Worm (Caenorhabditis elegans) whole organism, early embryonic: ENCODE results near the gene alx-1.

Source experiments
- B0310.2 ChIP-seq: sonication (generic microtip); optimal IDR thresholded peaks from 2 replicates; lab custom pipeline; 2016; ENCODE audit warnings: mild to moderate bottlenecking, missing genetic modification characterization, missing compliant biosample characterization
- F13C5.2 ChIP-seq: sonication (generic microtip); optimal IDR thresholded peaks from 2 replicates; lab custom pipeline; 2017; ENCODE audit warnings: mild to moderate bottlenecking, missing genetic modification characterization, inconsistent platforms, missing compliant biosample characterization
- aly-1 ChIP-seq: sonication (generic microtip); optimal IDR thresholded peaks from 2 replicates; lab custom pipeline; 2016; ENCODE audit warnings: missing genetic modification characterization, missing compliant biosample characterization
- ama-1 ChIP-seq: fragments of 150-350 bp; optimal IDR thresholded peaks from 2 replicates; lab custom pipeline; 2014
- ceh-13 ChIP-seq: fragments of 200-800 bp; sonication (Bioruptor generic); optimal IDR thresholded peaks from 2 replicates; lab custom pipeline; 2018; ENCODE audit warnings: mild to moderate bottlenecking, missing genetic modification characterization, missing compliant biosample characterization
- ceh-36 ChIP-seq: sonication (generic microtip); optimal IDR thresholded peaks from 2 replicates; lab custom pipeline; 2016; ENCODE audit warnings: missing genetic modification characterization, inconsistent platforms, missing compliant biosample characterization
- ets-7 ChIP-seq: sonication (generic microtip); optimal IDR thresholded peaks from 2 replicates; lab custom pipeline; 2016; ENCODE audit warnings: missing genotype, missing genetic modification characterization, missing compliant biosample characterization
- flt-1 ChIP-seq: fragments of 200-800 bp; sonication (Bioruptor generic); IDR thresholded peaks from 2 replicates; pipeline ENCODE4 v1.3.6; 2022; ENCODE audit warnings: missing genetic modification characterization, missing compliant biosample characterization
- hmbx-1 ChIP-seq: sonication (generic microtip); optimal IDR thresholded peaks from 2 replicates; lab custom pipeline; 2016; ENCODE audit warnings: mild to moderate bottlenecking, missing genetic modification characterization, missing compliant biosample characterization
- hmg-4 ChIP-seq: fragments of 200-800 bp; sonication (Bioruptor generic); optimal IDR thresholded peaks from 2 replicates; lab custom pipeline; 2018; ENCODE audit warnings: mild to moderate bottlenecking, missing genetic modification characterization, missing compliant biosample characterization
- hnd-1 ChIP-seq: sonication (generic microtip); optimal IDR thresholded peaks from 2 replicates; lab custom pipeline; 2016; ENCODE audit warnings: missing genetic modification characterization, missing compliant biosample characterization
- pes-1 ChIP-seq: fragments of 200-800 bp; sonication (Bioruptor generic); IDR thresholded peaks from 2 replicates; pipeline ENCODE4 v1.3.6; 2022; ENCODE audit warnings: missing genetic modification reagents, missing genetic modification characterization, missing compliant biosample characterization
- scrt-1 ChIP-seq: fragments of 200-800 bp; sonication (Bioruptor generic); IDR thresholded peaks from 2 replicates; pipeline ENCODE4 v1.3.6; 2022; ENCODE audit warnings: missing genetic modification characterization, missing compliant biosample characterization
- sea-1 ChIP-seq: fragments of 200-800 bp; sonication (Bioruptor generic); conservative IDR thresholded peaks from 2 replicates; pipeline ENCODE4 v1.3.6; 2022; ENCODE audit warnings: missing genetic modification characterization, missing compliant biosample characterization
- tbx-11 ChIP-seq: fragments of 200-800 bp; sonication (Bioruptor generic); IDR thresholded peaks from 2 replicates; pipeline ENCODE4 v1.3.6; 2022; ENCODE audit warnings: missing genetic modification characterization, missing compliant biosample characterization
- tbx-37 ChIP-seq: fragments of 200-800 bp; sonication (Bioruptor generic); conservative IDR thresholded peaks from 2 replicates; pipeline ENCODE4 v1.3.6; 2022; ENCODE audit warnings: missing genetic modification reagents, missing genetic modification characterization, missing compliant biosample characterization
- tra-4 ChIP-seq: sonication (generic microtip); optimal IDR thresholded peaks from 2 replicates; lab custom pipeline; 2017; ENCODE audit warnings: missing genetic modification characterization, missing compliant biosample characterization

alx-1 gene

DNA sequence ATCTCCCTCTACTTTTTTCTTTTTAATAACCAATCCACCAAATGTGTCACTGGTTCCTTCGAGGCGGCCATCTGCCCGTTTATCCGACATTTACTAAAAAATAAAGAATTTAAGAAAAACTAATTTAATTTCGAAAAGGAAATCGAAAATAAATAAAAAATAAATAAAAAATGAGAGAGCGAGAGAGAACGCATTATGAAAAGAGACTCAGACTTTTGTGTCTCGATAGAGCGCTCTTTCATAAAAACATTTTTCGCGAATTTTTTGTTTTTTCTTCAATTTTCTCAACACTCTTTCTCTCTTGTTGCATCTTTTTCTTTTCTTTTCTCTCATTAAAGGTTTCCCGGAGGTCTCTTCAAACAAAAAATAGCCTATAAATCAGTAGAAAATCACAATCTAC is 1.0 kb upstream of the alx-1 start, which contains the start of gene mog-1:
Gene mog-1 (minus strand): TSS at position 93 of the 400 bp plus-strand sequence.
- no peak for TF ChIP-seq tbx-37 (GFP tag; lab: Robert Waterston, UW)
- TF ChIP-seq sea-1 (GFP tag; lab: Robert Waterston, UW), result no peak
- no peak for TF ChIP-seq B0310.2
- TF ChIP-seq ama-1 (lab: Kevin White, UChicago), result no peak
- TF ChIP-seq tbx-11 (GFP tag; lab: Robert Waterston, UW), result no peak
- TF ChIP-seq F13C5.2 (tag; lab: Kevin White, UChicago), result no peak
- TF ChIP-seq tra-4 (tag; lab: Kevin White, UChicago), result no peak
- TF ChIP-seq scrt-1 (GFP tag; lab: Robert Waterston, UW), result no peak
- TF ChIP-seq hmbx-1 (tag; lab: Kevin White, UChicago), result no peak
- TF ChIP-seq ets-7 (tag; lab: Kevin White, UChicago), result no peak
- TF ChIP-seq hnd-1 (tag; lab: Kevin White, UChicago), result no peak
- no peak for TF ChIP-seq hmg-4 (GFP tag; lab: Kevin White, UChicago)
- no peak for TF ChIP-seq ceh-36 (tag; lab: Kevin White, UChicago)
- no peak for TF ChIP-seq flt-1 (GFP tag; lab: Robert Waterston, UW)
- no peak for TF ChIP-seq aly-1
- no peak for TF ChIP-seq ceh-13 (GFP tag; lab: Kevin White, UChicago)
- TF ChIP-seq pes-1 (GFP tag; lab: Robert Waterston, UW), result no peak

DNA sequence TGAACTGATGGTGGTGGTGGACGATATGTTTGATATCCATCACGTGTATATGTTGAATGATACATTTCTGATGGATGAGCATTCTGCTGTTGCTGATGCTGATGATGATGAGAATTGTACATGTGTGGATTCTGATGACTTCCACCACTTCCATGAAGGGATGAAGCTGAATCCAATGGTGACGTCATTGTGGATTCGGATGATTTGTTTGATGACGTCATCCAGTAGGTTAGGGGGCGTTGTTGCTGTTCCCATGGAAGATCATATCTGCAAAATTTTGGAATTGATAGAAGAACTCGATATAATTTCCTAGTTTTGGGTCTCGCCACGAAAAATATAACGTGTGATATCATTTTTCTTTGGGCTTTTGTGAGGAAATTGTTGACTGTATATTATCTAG is 6.3 kb downstream of the alx-1 start:
- TF ChIP-seq tra-4 (tag; lab: Kevin White, UChicago) (no peak), flt-1 (GFP tag; lab: Robert Waterston, UW) (no peak), tbx-37 (GFP tag; lab: Robert Waterston, UW) (no peak)

DNA sequence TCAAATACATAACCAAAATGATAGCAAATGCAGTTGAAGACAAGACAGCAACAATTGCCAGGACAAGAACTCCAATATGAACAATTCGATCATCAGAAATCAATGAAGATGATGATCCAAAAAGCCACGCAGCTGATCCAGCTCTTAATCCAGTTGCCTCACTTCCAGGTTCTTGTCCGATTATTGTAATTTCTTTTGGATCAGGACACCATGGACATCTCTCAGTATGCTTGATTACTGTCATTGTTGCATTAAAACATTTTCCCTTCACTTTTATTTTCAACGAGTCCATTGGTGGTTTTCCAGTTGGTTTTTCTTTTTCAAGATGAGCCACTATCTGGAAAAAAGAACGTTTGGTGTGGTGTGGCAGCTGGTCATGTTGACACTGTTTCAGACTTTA is 7.3 kb downstream of the alx-1 start:
- TF ChIP-seq F13C5.2 (tag; lab: Kevin White, UChicago) (no peak), aly-1 (no peak), tbx-37 (GFP tag; lab: Robert Waterston, UW) (no peak), scrt-1 (GFP tag; lab: Robert Waterston, UW) (no peak), hmbx-1 (tag; lab: Kevin White, UChicago) (no peak), ceh-36 (tag; lab: Kevin White, UChicago) (no peak), flt-1 (GFP tag; lab: Robert Waterston, UW) (no peak), ceh-13 (GFP tag; lab: Kevin White, UChicago) (no peak), tra-4 (tag; lab: Kevin White, UChicago) (no peak), hnd-1 (tag; lab: Kevin White, UChicago) (no peak), ama-1 (lab: Kevin White, UChicago) (no peak), hmg-4 (GFP tag; lab: Kevin White, UChicago) (no peak), tbx-11 (GFP tag; lab: Robert Waterston, UW) (no peak), B0310.2 (no peak), sea-1 (GFP tag; lab: Robert Waterston, UW) (no peak), pes-1 (GFP tag; lab: Robert Waterston, UW) (no peak)

DNA sequence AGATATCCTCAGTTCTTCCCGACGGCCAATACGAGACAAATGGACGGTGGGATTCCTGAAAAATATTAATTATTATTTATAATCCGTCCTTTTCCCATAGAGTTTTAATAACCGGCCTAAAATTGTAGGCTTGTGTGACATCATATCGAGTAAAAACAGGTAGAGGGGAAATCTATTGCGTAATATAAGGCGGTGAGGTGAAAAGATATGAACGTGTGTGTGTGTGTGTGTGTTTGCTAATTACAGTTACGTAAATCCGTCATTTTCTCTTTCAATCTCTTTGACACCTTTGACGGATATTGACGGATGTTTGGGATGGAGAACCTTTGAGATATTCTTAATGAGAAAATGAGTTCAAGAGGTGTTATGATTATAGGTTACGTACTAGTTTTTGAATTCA is 8.3 kb downstream of the alx-1 start:
- 0 out of 2 replicates have a peak, but pooled peaks have one; percentile 15 for TF ChIP-seq pes-1 (GFP tag; lab: Robert Waterston, UW)
- TF ChIP-seq hmg-4 (GFP tag; lab: Kevin White, UChicago), result no peak
- peak; percentile 58 for TF ChIP-seq ceh-36 (tag; lab: Kevin White, UChicago)

DNA sequence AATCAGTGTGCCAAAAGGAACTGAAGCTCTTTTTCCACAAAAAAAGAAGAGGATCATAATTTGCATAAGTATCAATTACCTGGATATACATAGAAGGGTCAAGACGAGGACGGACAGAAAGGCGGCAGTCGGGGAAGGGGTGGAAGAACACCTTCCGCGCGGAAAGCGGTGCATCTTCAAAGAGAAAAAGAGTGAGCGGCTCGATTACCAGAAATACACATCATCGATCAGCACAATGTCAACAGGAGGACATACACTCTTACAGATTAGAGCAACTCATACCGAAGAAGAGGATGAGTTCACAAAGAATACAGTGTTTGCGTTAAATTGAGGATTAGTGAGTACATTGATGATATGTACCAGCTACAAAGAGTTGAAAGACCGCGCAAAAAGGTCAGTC is 12.2 kb downstream of the alx-1 start:
- TF ChIP-seq hmg-4 (GFP tag; lab: Kevin White, UChicago) (peak; percentile 43), hmbx-1 (tag; lab: Kevin White, UChicago) (no peak)

DNA sequence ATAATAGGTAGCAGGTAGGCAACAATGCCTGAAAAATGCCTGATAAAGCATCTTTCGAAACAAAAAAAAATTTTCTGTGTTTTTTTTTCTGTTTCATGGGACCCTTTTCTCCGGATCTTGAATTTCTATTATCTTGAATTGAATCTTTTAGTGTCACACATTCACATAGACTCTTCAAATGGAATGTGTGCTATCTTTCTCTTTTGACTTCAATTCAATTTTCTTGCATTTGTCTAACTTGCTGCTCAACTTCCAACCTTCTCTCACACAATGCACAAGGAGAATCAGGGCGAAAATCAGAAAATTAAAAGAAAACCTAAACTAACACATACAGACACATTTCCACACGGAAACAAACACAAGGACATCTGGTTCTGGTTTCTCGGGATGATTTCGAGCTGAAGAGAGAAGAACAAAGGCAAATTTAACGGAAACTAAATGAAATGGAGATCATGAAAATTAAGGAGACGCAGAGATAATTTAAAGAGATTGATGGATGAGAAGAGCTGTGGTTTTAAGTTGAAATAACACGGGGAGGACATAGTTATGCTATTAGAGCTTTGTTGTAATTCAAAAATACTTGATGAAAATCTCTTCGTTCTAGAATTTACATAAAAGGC is 15.2 kb downstream of the alx-1 start:
- TF ChIP-seq flt-1 (GFP tag; lab: Robert Waterston, UW) (no peak), pes-1 (GFP tag; lab: Robert Waterston, UW) (no peak), sea-1 (GFP tag; lab: Robert Waterston, UW) (no peak), aly-1 (no peak), F13C5.2 (tag; lab: Kevin White, UChicago) (no peak), tbx-37 (GFP tag; lab: Robert Waterston, UW) (no peak), ets-7 (tag; lab: Kevin White, UChicago) (no peak), B0310.2 (no peak), ama-1 (lab: Kevin White, UChicago) (no peak), ceh-13 (GFP tag; lab: Kevin White, UChicago) (no peak), scrt-1 (GFP tag; lab: Robert Waterston, UW) (no peak), hmbx-1 (tag; lab: Kevin White, UChicago) (no peak), ceh-36 (tag; lab: Kevin White, UChicago) (no peak)

DNA sequence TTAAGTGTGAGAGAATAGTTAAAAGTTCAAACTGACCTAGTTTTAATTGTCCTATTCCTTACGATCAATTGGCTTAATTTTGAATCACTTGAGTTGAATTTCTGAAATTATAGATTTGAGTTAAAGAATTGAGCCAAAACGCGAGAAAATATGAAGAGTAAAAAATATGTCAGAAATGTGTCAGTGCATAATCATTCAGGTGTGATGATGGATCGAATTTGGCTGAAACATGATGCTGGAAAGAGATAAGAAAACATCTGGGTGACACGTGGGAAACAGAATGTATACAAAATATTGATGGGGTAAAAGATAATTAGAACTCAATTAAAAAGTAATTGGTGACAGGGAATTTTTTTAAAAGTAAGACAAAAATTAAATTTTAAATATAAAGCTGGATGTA is 16.6 kb downstream of the alx-1 start, which contains the start of gene R10E12.2:
Gene R10E12.2 (minus strand): TSS at position 101 of the 400 bp plus-strand sequence.
- TF ChIP-seq aly-1 (no peak), sea-1 (GFP tag; lab: Robert Waterston, UW) (no peak), hmbx-1 (tag; lab: Kevin White, UChicago) (no peak), tbx-37 (GFP tag; lab: Robert Waterston, UW) (no peak), pes-1 (GFP tag; lab: Robert Waterston, UW) (no peak), ets-7 (tag; lab: Kevin White, UChicago) (no peak), ceh-36 (tag; lab: Kevin White, UChicago) (no peak), B0310.2 (no peak), ama-1 (lab: Kevin White, UChicago) (no peak), flt-1 (GFP tag; lab: Robert Waterston, UW) (no peak), tbx-11 (GFP tag; lab: Robert Waterston, UW) (no peak), hnd-1 (tag; lab: Kevin White, UChicago) (no peak), ceh-13 (GFP tag; lab: Kevin White, UChicago) (no peak), hmg-4 (GFP tag; lab: Kevin White, UChicago) (no peak), F13C5.2 (tag; lab: Kevin White, UChicago) (no peak), tra-4 (tag; lab: Kevin White, UChicago) (no peak), scrt-1 (GFP tag; lab: Robert Waterston, UW) (no peak)
